Worm (Caenorhabditis elegans) whole organism, young adult: ENCODE measurements around the gene hpo-36.

Experiments used
- B0261.1 ChIP-seq: sonication (generic microtip); optimal IDR thresholded peaks from 2 replicates; lab custom pipeline; 2016; ENCODE audit warnings: mild to moderate bottlenecking, missing genetic modification characterization, moderate library complexity, missing compliant biosample characterization
- B0336.3 ChIP-seq: fragments of 200-800 bp; sonication (Bioruptor generic); IDR thresholded peaks from 2 replicates; pipeline ENCODE4 v1.3.6; 2022; ENCODE audit warnings: missing genetic modification characterization, missing compliant biosample characterization
- C06A6.2 ChIP-seq: fragments of 200-800 bp; sonication (Bioruptor generic); conservative IDR thresholded peaks from 2 replicates; pipeline ENCODE4 v1.3.6; 2022; ENCODE audit warnings: missing genetic modification characterization, missing compliant biosample characterization
- D2030.7 ChIP-seq: fragments of 200-800 bp; sonication (Bioruptor generic); IDR thresholded peaks from 2 replicates; pipeline ENCODE4 v1.3.6; 2022; ENCODE audit warnings: missing genetic modification reagents, missing genetic modification characterization, missing compliant biosample characterization
- F23B12.7 ChIP-seq: sonication (generic microtip); optimal IDR thresholded peaks from 2 replicates; lab custom pipeline; 2017; ENCODE audit warnings: missing genetic modification characterization, mild to moderate bottlenecking, missing compliant biosample characterization, antibody characterized with exemption, moderate library complexity; ENCODE audit not compliant: insufficient read depth
- F33H1.4 ChIP-seq: fragments of 200-800 bp; sonication (Bioruptor generic); IDR thresholded peaks from 2 replicates; pipeline ENCODE4 v1.3.6; 2022; ENCODE audit warnings: missing genetic modification reagents, missing genetic modification characterization, missing compliant biosample characterization
- F37B4.10 ChIP-seq: fragments of 200-800 bp; sonication (Bioruptor generic); IDR thresholded peaks from 2 replicates; pipeline ENCODE4 v1.3.6; 2022; ENCODE audit warnings: missing genetic modification characterization, missing compliant biosample characterization
- F39B2.1 ChIP-seq: fragments of 200-800 bp; sonication (Bioruptor generic); IDR thresholded peaks from 2 replicates; pipeline ENCODE4 v1.3.6; 2022; ENCODE audit warnings: missing genetic modification reagents, missing genetic modification characterization, missing compliant biosample characterization
- F55B11.4 ChIP-seq: sonication (generic microtip); optimal IDR thresholded peaks from 2 replicates; lab custom pipeline; 2016; ENCODE audit warnings: missing compliant biosample characterization, missing genetic modification characterization, borderline replicate concordance; ENCODE audit not compliant: insufficient read depth
- Y53G8AR.9 ChIP-seq: fragments of 200-800 bp; sonication (Bioruptor generic); conservative IDR thresholded peaks from 2 replicates; pipeline ENCODE4 v1.3.6; 2022; ENCODE audit warnings: missing genetic modification reagents, missing genetic modification characterization, missing compliant biosample characterization
- atf-7 ChIP-seq: sonication (generic microtip); optimal IDR thresholded peaks from 2 replicates; lab custom pipeline; 2017; ENCODE audit warnings: mild to moderate bottlenecking, missing genetic modification characterization, missing compliant biosample characterization
- athp-1 ChIP-seq: sonication (generic microtip); optimal IDR thresholded peaks from 2 replicates; lab custom pipeline; 2017; ENCODE audit warnings: mild to moderate bottlenecking, missing genetic modification characterization, missing compliant biosample characterization
- attf-6 ChIP-seq: fragments of 200-800 bp; sonication (Bioruptor generic); IDR thresholded peaks from 2 replicates; pipeline ENCODE4 v1.3.6; 2022; ENCODE audit warnings: missing genetic modification reagents, missing genetic modification characterization, missing compliant biosample characterization
- bed-1 ChIP-seq: fragments of 200-800 bp; sonication (Bioruptor generic); IDR thresholded peaks from 2 replicates; pipeline ENCODE4 v1.3.6; 2022; ENCODE audit warnings: missing genetic modification reagents, missing genetic modification characterization, missing compliant biosample characterization
- cebp-2 ChIP-seq: fragments of 200-800 bp; sonication (Bioruptor generic); IDR thresholded peaks from 2 replicates; pipeline ENCODE4 v1.3.6; 2022; ENCODE audit warnings: missing genetic modification characterization, missing compliant biosample characterization
- ceh-58 ChIP-seq: fragments of 200-800 bp; sonication (Bioruptor generic); IDR thresholded peaks from 2 replicates; pipeline ENCODE4 v1.3.6; 2022; ENCODE audit warnings: missing genetic modification characterization, missing compliant biosample characterization
- dpl-1 ChIP-seq: fragments of 150-350 bp; optimal IDR thresholded peaks from 2 replicates; lab custom pipeline; 2014; ENCODE audit warnings: missing biosample characterization, missing genetic modification reagents, missing genetic modification characterization
- efl-1 ChIP-seq: fragments of 150-350 bp; optimal IDR thresholded peaks from 2 replicates; lab custom pipeline; 2014; ENCODE audit warnings: missing biosample characterization, missing genetic modification reagents, missing genetic modification characterization
- egl-44 ChIP-seq: fragments of 200-800 bp; sonication (Bioruptor generic); IDR thresholded peaks from 2 replicates; pipeline ENCODE4 v1.3.6; 2022; ENCODE audit warnings: missing genetic modification reagents, missing genetic modification characterization, missing compliant biosample characterization
- egrh-3 ChIP-seq: fragments of 200-800 bp; sonication (Bioruptor generic); IDR thresholded peaks from 2 replicates; pipeline ENCODE4 v1.3.6; 2022; ENCODE audit warnings: missing genetic modification reagents, missing genetic modification characterization, missing compliant biosample characterization
- ets-4 ChIP-seq: fragments of 200-800 bp; sonication (Bioruptor generic); optimal IDR thresholded peaks from 2 replicates; lab custom pipeline; 2018; ENCODE audit warnings: mild to moderate bottlenecking, missing genetic modification characterization, missing compliant biosample characterization
- gei-17 ChIP-seq: fragments of 200-800 bp; sonication (Bioruptor generic); optimal IDR thresholded peaks from 2 replicates; lab custom pipeline; 2018; ENCODE audit warnings: mild to moderate bottlenecking, missing genetic modification characterization, missing compliant biosample characterization
- hlh-12 ChIP-seq: sonication (generic microtip); optimal IDR thresholded peaks from 2 replicates; lab custom pipeline; 2016; ENCODE audit warnings: missing genetic modification characterization, missing compliant biosample characterization
- hrde-1 ChIP-seq: sonication (generic microtip); optimal IDR thresholded peaks from 2 replicates; lab custom pipeline; 2016; ENCODE audit warnings: missing genetic modification characterization, mild to moderate bottlenecking, missing compliant biosample characterization, moderate library complexity, missing genotype, missing genetic modification reagents, borderline replicate concordance
- lag-1 ChIP-seq: fragments of 200-800 bp; sonication (Bioruptor generic); IDR thresholded peaks from 2 replicates; pipeline ENCODE4 v1.3.6; 2022; ENCODE audit warnings: missing genetic modification reagents, missing genetic modification characterization, missing compliant biosample characterization
- lin-40 ChIP-seq: sonication (generic microtip); optimal IDR thresholded peaks from 2 replicates; lab custom pipeline; 2016; ENCODE audit warnings: missing genetic modification characterization, mild to moderate bottlenecking, missing compliant biosample characterization, missing genotype, missing genetic modification reagents
- lir-1 ChIP-seq: fragments of 200-800 bp; sonication (Bioruptor generic); conservative IDR thresholded peaks from 2 replicates; pipeline ENCODE4 v1.3.6; 2022; ENCODE audit warnings: missing genetic modification reagents, missing genetic modification characterization, missing compliant biosample characterization
- lsl-1 ChIP-seq: fragments of 200-800 bp; sonication (Bioruptor generic); optimal IDR thresholded peaks from 2 replicates; lab custom pipeline; 2018; ENCODE audit warnings: mild to moderate bottlenecking, missing genetic modification characterization, moderate library complexity, missing compliant biosample characterization
- madf-3 ChIP-seq: fragments of 200-800 bp; sonication (Bioruptor generic); IDR thresholded peaks from 2 replicates; pipeline ENCODE4 v1.3.6; 2022; ENCODE audit warnings: missing genetic modification reagents, missing genetic modification characterization, missing compliant biosample characterization
- madf-6 ChIP-seq: fragments of 200-800 bp; sonication (Bioruptor generic); IDR thresholded peaks from 2 replicates; pipeline ENCODE4 v1.3.6; 2022; ENCODE audit warnings: missing genetic modification reagents, missing genetic modification characterization, missing compliant biosample characterization
- madf-8 ChIP-seq: fragments of 200-800 bp; sonication (Bioruptor generic); conservative IDR thresholded peaks from 2 replicates; pipeline ENCODE4 v1.3.6; 2022; ENCODE audit warnings: missing genetic modification reagents, missing genetic modification characterization, missing compliant biosample characterization
- mcd-1 ChIP-seq: fragments of 200-800 bp; sonication (Bioruptor generic); IDR thresholded peaks from 2 replicates; pipeline ENCODE4 v1.3.6; 2022; ENCODE audit warnings: missing genetic modification reagents, missing genetic modification characterization, missing compliant biosample characterization
- nfya-2 ChIP-seq: fragments of 200-800 bp; sonication (Bioruptor generic); IDR thresholded peaks from 2 replicates; pipeline ENCODE4 v1.3.6; 2022; ENCODE audit warnings: missing genetic modification reagents, missing genetic modification characterization, missing compliant biosample characterization
- nhr-179 ChIP-seq: sonication (generic microtip); optimal IDR thresholded peaks from 2 replicates; lab custom pipeline; 2016; ENCODE audit warnings: mild to moderate bottlenecking, missing genetic modification characterization, missing compliant biosample characterization
- nhr-80 ChIP-seq: sonication (generic microtip); optimal IDR thresholded peaks from 2 replicates; lab custom pipeline; 2016; ENCODE audit warnings: missing genetic modification characterization, missing compliant biosample characterization
- pha-4 ChIP-seq: fragments of 150-350 bp; sonication (generic microtip); optimal IDR thresholded peaks from 2 replicates; lab custom pipeline; 2014; ENCODE audit warnings: missing biosample characterization, missing genetic modification reagents, missing genetic modification characterization
- rcor-1 ChIP-seq: fragments of 200-800 bp; sonication (Bioruptor generic); IDR thresholded peaks from 2 replicates; pipeline ENCODE4 v1.3.6; 2022; ENCODE audit warnings: missing genetic modification reagents, missing genetic modification characterization, missing compliant biosample characterization
- sea-2 ChIP-seq: fragments of 200-800 bp; sonication (Bioruptor generic); IDR thresholded peaks from 2 replicates; pipeline ENCODE4 v1.3.6; 2022; ENCODE audit warnings: missing genetic modification characterization, missing compliant biosample characterization
- snpc-1.1 ChIP-seq: sonication (generic microtip); optimal IDR thresholded peaks from 2 replicates; lab custom pipeline; 2017; ENCODE audit warnings: missing genetic modification characterization, mild to moderate bottlenecking, missing compliant biosample characterization, antibody characterized with exemption, moderate library complexity, missing genotype, missing genetic modification reagents; ENCODE audit not compliant: insufficient read depth
- snpc-3.4 ChIP-seq: sonication (generic microtip); optimal IDR thresholded peaks from 2 replicates; lab custom pipeline; 2017; ENCODE audit warnings: missing genetic modification characterization, mild to moderate bottlenecking, missing compliant biosample characterization, antibody characterized with exemption, moderate library complexity, missing genotype, missing genetic modification reagents
- tbp1 ChIP-seq: fragments of 200-800 bp; sonication (Bioruptor generic); optimal IDR thresholded peaks from 2 replicates; lab custom pipeline; 2018; ENCODE audit warnings: mild to moderate bottlenecking, missing genetic modification characterization, missing compliant biosample characterization
- tlf-1 ChIP-seq: fragments of 200-800 bp; sonication (Bioruptor generic); optimal IDR thresholded peaks from 2 replicates; lab custom pipeline; 2018; ENCODE audit warnings: mild to moderate bottlenecking, missing genetic modification characterization, missing compliant biosample characterization
- unc-62 ChIP-seq: fragments of 150-350 bp; optimal IDR thresholded peaks from 2 replicates; lab custom pipeline; 2014; ENCODE audit warnings: missing biosample characterization, missing genetic modification reagents, missing genetic modification characterization
- zfh-2 ChIP-seq: fragments of 200-800 bp; sonication (Bioruptor generic); conservative IDR thresholded peaks from 2 replicates; pipeline ENCODE4 v1.3.6; 2022; ENCODE audit warnings: missing genetic modification reagents, missing genetic modification characterization, missing compliant biosample characterization
- ztf-22 ChIP-seq: fragments of 200-800 bp; sonication (Bioruptor generic); optimal IDR thresholded peaks from 2 replicates; lab custom pipeline; 2018; ENCODE audit warnings: mild to moderate bottlenecking, missing genetic modification characterization, moderate library complexity, missing compliant biosample characterization
- ztf-3 ChIP-seq: fragments of 200-800 bp; sonication (Bioruptor generic); optimal IDR thresholded peaks from 2 replicates; lab custom pipeline; 2018; ENCODE audit warnings: mild to moderate bottlenecking, missing genetic modification characterization, missing compliant biosample characterization

The hpo-36 gene

ce11 chrV:3776086-3776589, 36.9 kb upstream of the hpo-36 start, which contains the start of gene cysl-3:
cysl-3 (minus strand) TSS chrV:3776136.
- peak; percentile 62 for TF ChIP-seq efl-1
- no peak for TF ChIP-seq B0261.1 (tag; lab: Kevin White, UChicago)
- no peak for TF ChIP-seq zfh-2 (GFP tag; lab: Robert Waterston, UW)
- no peak for TF ChIP-seq gei-17
- no peak for TF ChIP-seq C06A6.2 (GFP tag; lab: Robert Waterston, UW)
- TF ChIP-seq madf-8 (GFP tag; lab: Robert Waterston, UW): peak; percentile 65
- TF ChIP-seq atf-7: no peak
- TF ChIP-seq F55B11.4 (tag; lab: Kevin White, UChicago): no peak
- TF ChIP-seq madf-6 (GFP tag; lab: Robert Waterston, UW): peak; percentile 85
- no peak for TF ChIP-seq snpc-3.4 (tag; lab: Kevin White, UChicago)
- TF ChIP-seq Y53G8AR.9 (GFP tag; lab: Robert Waterston, UW): 0 out of 2 replicates have a peak, but pooled peaks have one; percentile 18

DNA sequence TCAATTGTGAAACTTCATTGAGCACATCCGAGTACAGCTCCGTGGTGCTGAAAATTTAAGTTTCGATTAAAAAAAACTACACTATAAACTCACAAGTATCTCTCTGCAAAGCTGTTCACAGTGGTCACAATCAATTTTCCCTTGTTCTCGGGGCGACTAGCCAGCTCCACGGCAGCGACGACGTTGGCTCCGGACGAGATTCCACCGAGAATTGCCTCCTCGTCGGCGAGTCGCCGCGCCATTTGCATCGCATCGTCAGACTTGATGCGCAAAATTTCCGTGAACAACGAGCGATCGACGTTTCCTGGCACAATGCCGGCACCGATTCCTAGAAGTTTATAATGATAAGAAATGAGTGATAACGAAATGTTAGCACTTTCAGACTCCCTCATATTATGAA, 35.5 kb upstream of the hpo-36 start:
- TF ChIP-seq C06A6.2 (GFP tag; lab: Robert Waterston, UW): no peak
- no peak for TF ChIP-seq F37B4.10 (GFP tag; lab: Robert Waterston, UW)
- no peak for TF ChIP-seq madf-3 (GFP tag; lab: Robert Waterston, UW)
- TF ChIP-seq sea-2 (GFP tag; lab: Robert Waterston, UW): no peak
- TF ChIP-seq lin-40: no peak
- TF ChIP-seq cebp-2 (GFP tag; lab: Robert Waterston, UW): 0 out of 2 replicates have a peak, but pooled peaks have one; percentile 18
- TF ChIP-seq snpc-1.1: no peak
- peak; percentile 69 for TF ChIP-seq zfh-2 (GFP tag; lab: Robert Waterston, UW)
- no peak for TF ChIP-seq lsl-1 (GFP tag; lab: Kevin White, UChicago)
- no peak for TF ChIP-seq unc-62
- peak; percentile 47 for TF ChIP-seq nhr-80 (tag; lab: Kevin White, UChicago)
- no peak for TF ChIP-seq hrde-1 (tag; lab: Kevin White, UChicago)
- no peak for TF ChIP-seq nhr-179 (tag; lab: Kevin White, UChicago)
- no peak for TF ChIP-seq ets-4 (GFP tag; lab: Kevin White, UChicago)
- no peak for TF ChIP-seq rcor-1 (GFP tag; lab: Robert Waterston, UW)
- peak; percentile 19; the same call in 1 of the 2 replicates for TF ChIP-seq egrh-3 (GFP tag; lab: Robert Waterston, UW)
- TF ChIP-seq F23B12.7 (tag; lab: Kevin White, UChicago): no peak
- no peak for TF ChIP-seq bed-1
- no peak for TF ChIP-seq tlf-1 (GFP tag; lab: Kevin White, UChicago)
- no peak for TF ChIP-seq ztf-22 (GFP tag; lab: Kevin White, UChicago)
- TF ChIP-seq B0336.3 (GFP tag; lab: Robert Waterston, UW): no peak
- no peak for TF ChIP-seq lag-1 (GFP tag; lab: Robert Waterston, UW)
- TF ChIP-seq hlh-12 (tag; lab: Kevin White, UChicago): no peak
- no peak for TF ChIP-seq nfya-2 (GFP tag; lab: Robert Waterston, UW)
- no peak for TF ChIP-seq D2030.7 (GFP tag; lab: Robert Waterston, UW)
- TF ChIP-seq athp-1 (tag; lab: Kevin White, UChicago): no peak
- TF ChIP-seq tbp1 (GFP tag; lab: Kevin White, UChicago): no peak
- TF ChIP-seq dpl-1 (GFP tag; lab: Kevin White, UChicago): no peak
- no peak for TF ChIP-seq ztf-3 (GFP tag; lab: Kevin White, UChicago)
- no peak for TF ChIP-seq snpc-3.4 (tag; lab: Kevin White, UChicago)
- no peak for TF ChIP-seq lir-1 (GFP tag; lab: Robert Waterston, UW)
- no peak for TF ChIP-seq B0261.1 (tag; lab: Kevin White, UChicago)
- no peak for TF ChIP-seq attf-6 (GFP tag; lab: Robert Waterston, UW)
- TF ChIP-seq ceh-58 (GFP tag; lab: Robert Waterston, UW): no peak
- TF ChIP-seq F55B11.4 (tag; lab: Kevin White, UChicago): no peak
- no peak for TF ChIP-seq F39B2.1 (GFP tag; lab: Robert Waterston, UW)
- no peak for TF ChIP-seq pha-4 (tag; lab: Kevin White, UChicago)
- 0 out of 2 replicates have a peak, but pooled peaks have one; percentile 10 for TF ChIP-seq egl-44
- TF ChIP-seq F33H1.4 (GFP tag; lab: Robert Waterston, UW): no peak
- no peak for TF ChIP-seq mcd-1
